Worm (Caenorhabditis elegans) whole organism, L3 larva: ENCODE measurements around the gene pmp-5.

Experiments used
- R02D3.7 ChIP-seq: fragments of 150-350 bp; optimal IDR thresholded peaks from 2 replicates; lab custom pipeline; 2014; ENCODE audit warnings: missing biosample characterization, missing genetic modification characterization
- ZK546.5 ChIP-seq: sonication (generic microtip); optimal IDR thresholded peaks from 2 replicates; lab custom pipeline; 2017; ENCODE audit warnings: missing biosample characterization, missing genetic modification characterization
- aly-2 ChIP-seq: fragments of 150-350 bp; optimal IDR thresholded peaks from 2 replicates; lab custom pipeline; 2014; ENCODE audit warnings: missing biosample characterization, missing genetic modification characterization
- ama-1 ChIP-seq: fragments of 150-350 bp; optimal IDR thresholded peaks from 2 replicates; lab custom pipeline; 2018
- ceh-16 ChIP-seq: sonication (generic microtip); optimal IDR thresholded peaks from 2 replicates; lab custom pipeline; 2017; ENCODE audit warnings: missing biosample characterization, missing genetic modification characterization
- ceh-82 ChIP-seq: fragments of 150-350 bp; optimal IDR thresholded peaks from 2 replicates; lab custom pipeline; 2014; ENCODE audit warnings: missing biosample characterization, missing genetic modification characterization
- ceh-9 ChIP-seq: sonication (generic microtip); optimal IDR thresholded peaks from 2 replicates; lab custom pipeline; 2018; ENCODE audit warnings: missing biosample characterization, missing genetic modification characterization
- daf-12 ChIP-seq: fragments of 150-350 bp; optimal IDR thresholded peaks from 2 replicates; lab custom pipeline; 2014; ENCODE audit warnings: missing biosample characterization, missing genetic modification reagents, missing genetic modification characterization
- egl-27 ChIP-seq: sonication (generic microtip); optimal IDR thresholded peaks from 4 replicates; lab custom pipeline; 2017; ENCODE audit warnings: missing biosample characterization, missing genetic modification reagents, missing genetic modification characterization
- egl-5 ChIP-seq: fragments of 150-350 bp; optimal IDR thresholded peaks from 2 replicates; lab custom pipeline; 2017; ENCODE audit warnings: missing biosample characterization, missing genetic modification reagents, missing genetic modification characterization, inconsistent platforms
- elt-1 ChIP-seq: fragments of 150-350 bp; optimal IDR thresholded peaks from 2 replicates; lab custom pipeline; 2014; ENCODE audit warnings: missing biosample characterization, missing genetic modification characterization
- elt-2 ChIP-seq: sonication (generic microtip); optimal IDR thresholded peaks from 2 replicates; lab custom pipeline; 2016; ENCODE audit warnings: missing genetic modification reagents, mild to moderate bottlenecking, missing genetic modification characterization, missing compliant biosample characterization
- elt-3 ChIP-seq, 3 experiments: fragments of 150-350 bp in 1 of 3; sonication (generic microtip) in 2 of 3; optimal IDR thresholded peaks; 2 replicates in 2 of 3; 4 replicates in 1 of 3; lab custom pipeline; 2014 to 2017; ENCODE audit warnings: missing biosample characterization in 3 of 3, missing genetic modification characterization in 3 of 3
- eor-1 ChIP-seq, 2 experiments: fragments of 150-350 bp; optimal IDR thresholded peaks; 2 replicates each; lab custom pipeline; 2014 to 2018; ENCODE audit warnings: missing biosample characterization in 2 of 2, missing genetic modification characterization in 2 of 2
- fkh-2 ChIP-seq: fragments of 150-350 bp; optimal IDR thresholded peaks from 2 replicates; lab custom pipeline; 2014; ENCODE audit warnings: missing biosample characterization, missing genetic modification reagents, missing genetic modification characterization
- fos-1 ChIP-seq: fragments of 150-350 bp; optimal IDR thresholded peaks from 2 replicates; lab custom pipeline; 2014; ENCODE audit warnings: missing biosample characterization, missing genetic modification characterization
- hmg-11 ChIP-seq: sonication (generic microtip); optimal IDR thresholded peaks from 2 replicates; lab custom pipeline; 2016; ENCODE audit warnings: missing genetic modification characterization, missing compliant biosample characterization
- lin-39 ChIP-seq: fragments of 150-350 bp; optimal IDR thresholded peaks from 2 replicates; lab custom pipeline; 2018; ENCODE audit warnings: missing biosample characterization, missing genetic modification reagents, missing genetic modification characterization
- lsy-12 ChIP-seq: sonication (generic microtip); optimal IDR thresholded peaks from 2 replicates; lab custom pipeline; 2016; ENCODE audit warnings: mild to moderate bottlenecking, missing genetic modification characterization, missing compliant biosample characterization
- mdl-1 ChIP-seq: fragments of 150-350 bp; optimal IDR thresholded peaks from 2 replicates; lab custom pipeline; 2014; ENCODE audit warnings: missing biosample characterization, missing genetic modification characterization
- mml-1 ChIP-seq: fragments of 150-350 bp; sonication (generic microtip); optimal IDR thresholded peaks from 3 replicates; lab custom pipeline; 2014; ENCODE audit warnings: missing biosample characterization, missing genetic modification characterization
- nfya-1 ChIP-seq: sonication (generic microtip); optimal IDR thresholded peaks from 2 replicates; lab custom pipeline; 2017; ENCODE audit warnings: missing genetic modification characterization, mild to moderate bottlenecking, missing compliant biosample characterization, antibody characterized with exemption, moderate library complexity; ENCODE audit not compliant: insufficient read depth
- nhr-11 ChIP-seq: fragments of 150-350 bp; optimal IDR thresholded peaks from 2 replicates; lab custom pipeline; 2014; ENCODE audit warnings: missing biosample characterization, missing genetic modification characterization
- nhr-12 ChIP-seq: fragments of 150-350 bp; optimal IDR thresholded peaks from 2 replicates; lab custom pipeline; 2014; ENCODE audit warnings: missing biosample characterization, missing genetic modification characterization
- nhr-23 ChIP-seq: fragments of 150-350 bp; optimal IDR thresholded peaks from 2 replicates; lab custom pipeline; 2014; ENCODE audit warnings: missing biosample characterization, missing genetic modification reagents, missing genetic modification characterization
- nhr-237 ChIP-seq: fragments of 150-350 bp; optimal IDR thresholded peaks from 2 replicates; lab custom pipeline; 2014; ENCODE audit warnings: missing biosample characterization, missing genetic modification characterization
- nhr-25 ChIP-seq: sonication (generic microtip); optimal IDR thresholded peaks from 2 replicates; lab custom pipeline; 2017; ENCODE audit warnings: missing biosample characterization, missing genetic modification characterization
- nhr-43 ChIP-seq: sonication (generic microtip); optimal IDR thresholded peaks from 2 replicates; lab custom pipeline; 2016; ENCODE audit warnings: mild to moderate bottlenecking, missing genetic modification characterization, missing compliant biosample characterization; ENCODE audit not compliant: poor library complexity, severe bottlenecking
- nhr-67 ChIP-seq: fragments of 150-350 bp; optimal IDR thresholded peaks from 2 replicates; lab custom pipeline; 2014; ENCODE audit warnings: missing biosample characterization, missing genetic modification characterization
- nhr-76 ChIP-seq: fragments of 150-350 bp; sonication (generic microtip); optimal IDR thresholded peaks from 5 replicates; lab custom pipeline; 2014; ENCODE audit warnings: missing biosample characterization, missing genetic modification characterization
- nhr-77 ChIP-seq: fragments of 150-350 bp; optimal IDR thresholded peaks from 2 replicates; lab custom pipeline; 2014; ENCODE audit warnings: missing biosample characterization, missing genetic modification characterization
- pha-4 ChIP-seq: fragments of 150-350 bp; optimal IDR thresholded peaks from 2 replicates; lab custom pipeline; 2014; ENCODE audit warnings: missing biosample characterization, missing genetic modification reagents, missing genetic modification characterization
- pqm-1 ChIP-seq: fragments of 150-350 bp; optimal IDR thresholded peaks from 2 replicates; lab custom pipeline; 2017; ENCODE audit warnings: missing biosample characterization, missing genetic modification characterization, inconsistent platforms
- sea-2 ChIP-seq: fragments of 150-350 bp; sonication (generic microtip); optimal IDR thresholded peaks from 4 replicates; lab custom pipeline; 2014; ENCODE audit warnings: missing biosample characterization, missing genetic modification reagents, missing genetic modification characterization
- tbx-2 ChIP-seq: sonication (generic microtip); optimal IDR thresholded peaks from 2 replicates; lab custom pipeline; 2016; ENCODE audit warnings: mild to moderate bottlenecking, missing genetic modification characterization, missing compliant biosample characterization
- unc-39 ChIP-seq: sonication (generic microtip); optimal IDR thresholded peaks from 4 replicates; lab custom pipeline; 2017; ENCODE audit warnings: missing biosample characterization, missing genetic modification characterization
- zag-1 ChIP-seq: fragments of 150-350 bp; optimal IDR thresholded peaks from 2 replicates; lab custom pipeline; 2014; ENCODE audit warnings: missing biosample characterization, missing genetic modification characterization
- ztf-4 ChIP-seq: fragments of 150-350 bp; optimal IDR thresholded peaks from 2 replicates; lab custom pipeline; 2014; ENCODE audit warnings: missing biosample characterization, missing genetic modification characterization

The pmp-5 gene

DNA sequence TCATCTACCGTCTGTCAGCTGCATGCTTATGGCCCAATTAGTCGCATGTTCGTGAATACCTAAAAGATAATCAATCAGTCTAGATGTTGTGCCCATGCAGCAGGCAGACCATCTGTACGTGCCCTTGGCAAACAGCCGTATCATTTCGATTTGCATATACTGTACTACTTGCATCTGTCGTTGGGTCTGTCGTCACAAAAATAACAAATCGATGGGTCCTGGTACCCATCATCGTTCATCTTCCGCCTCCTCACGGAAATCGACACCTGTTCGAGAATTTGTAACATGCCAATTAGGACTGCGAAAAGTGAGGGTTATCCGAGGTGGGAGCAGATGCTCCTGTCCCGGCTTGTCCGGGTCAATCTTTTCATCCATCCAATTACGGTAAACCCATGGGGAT is 17.7 kb upstream of the pmp-5 start:
- TF ChIP-seq elt-1 (tag; lab: Kevin White, UChicago) (no peak), R02D3.7 (tag; lab: Kevin White, UChicago) (no peak), egl-27 (tag; lab: Kevin White, UChicago) (no peak), nhr-12 (tag; lab: Kevin White, UChicago) (no peak), pha-4 (tag; lab: Kevin White, UChicago) (no peak), nhr-43 (no peak), lsy-12 (no peak), nhr-77 (no peak), nfya-1 (no peak), fkh-2 (tag; lab: Kevin White, UChicago) (no peak), lin-39 (no peak), egl-5 (tag; lab: Kevin White, UChicago) (no peak)

- TF ChIP-seq mdl-1 (tag; lab: Kevin White, UChicago) (no peak), nhr-237 (tag; lab: Kevin White, UChicago) (no peak), nhr-43 (no peak), nhr-67 (tag; lab: Kevin White, UChicago) (no peak), egl-5 (tag; lab: Kevin White, UChicago) (no peak), nhr-77 (no peak), daf-12 (no peak), zag-1 (tag; lab: Kevin White, UChicago) (no peak), hmg-11 (no peak), ama-1 (no peak)
Measured at ce11 chrV:6681501-6681900, 15.9 kb upstream of the pmp-5 start, which contains the start of gene egl-46. egl-46 (minus strand) TSS chrV:6681573.

DNA sequence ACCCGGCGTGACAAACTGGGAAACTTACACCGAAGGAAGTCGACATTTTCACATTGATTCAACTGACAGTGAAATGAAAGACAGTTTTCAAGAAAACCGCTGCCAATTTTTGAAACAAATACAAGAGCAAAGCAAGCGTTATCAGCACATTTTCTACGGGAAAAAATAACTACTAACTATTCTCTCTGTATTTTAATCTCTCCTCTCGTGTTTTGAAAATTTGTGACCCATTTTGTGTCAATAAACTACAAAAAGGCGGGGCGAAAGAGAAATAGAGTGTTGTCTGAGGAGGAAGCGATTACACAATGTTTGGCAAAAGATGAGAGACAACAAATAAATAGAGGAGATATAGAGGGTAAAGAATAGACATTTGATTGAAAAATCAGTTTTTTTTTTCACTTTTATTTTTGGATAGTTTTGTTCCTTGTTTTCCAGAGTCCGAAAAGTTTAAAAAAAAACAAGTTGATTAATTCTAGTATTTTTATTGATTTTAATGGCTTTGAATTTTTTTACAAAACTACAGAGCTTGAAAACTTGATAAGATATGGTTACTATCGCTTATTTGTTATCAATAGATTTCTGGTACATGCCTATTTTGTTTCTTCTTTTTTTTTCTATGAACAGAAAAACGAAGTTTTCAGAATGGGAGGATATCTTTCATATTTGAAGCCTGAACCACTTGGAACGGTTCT is 10.7 kb upstream of the pmp-5 start, which contains the start of gene cest-34:
TSS of gene cest-34 (plus strand) at position 642 of the 692 bp plus-strand sequence.
- TF ChIP-seq elt-2 (peak; percentile 18), pha-4 (tag; lab: Kevin White, UChicago) (peak; percentile 87), mml-1 (no peak)

DNA sequence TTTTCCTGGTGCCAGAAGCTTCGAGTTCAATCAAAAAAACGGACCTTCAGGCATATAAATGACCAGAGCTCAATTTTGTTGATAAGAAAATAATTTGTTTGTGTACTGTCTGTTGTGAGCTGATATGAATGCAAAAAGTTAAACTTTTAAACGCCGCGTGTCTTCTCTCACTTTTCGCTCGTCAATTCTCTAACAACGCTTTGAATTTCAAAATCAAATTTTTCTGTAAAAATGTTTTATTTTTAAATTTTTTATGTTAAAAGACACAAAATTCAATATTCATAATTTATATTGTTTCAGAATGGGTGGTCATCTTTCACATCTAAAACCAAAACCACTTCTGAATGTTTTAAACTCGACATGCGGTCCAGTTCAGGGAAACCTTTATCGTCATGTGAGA is 8.4 kb upstream of the pmp-5 start, which contains the start of gene cest-31:
TSS of gene cest-31 (plus strand) at position 301 of the 400 bp plus-strand sequence.
- TF ChIP-seq ceh-9 (tag; lab: Kevin White, UChicago), result no peak
- TF ChIP-seq nhr-67 (tag; lab: Kevin White, UChicago), result no peak
- TF ChIP-seq elt-1 (tag; lab: Kevin White, UChicago), result no peak
- no peak for TF ChIP-seq nhr-77
- no peak for TF ChIP-seq elt-3 (tag; optimal IDR thresholded peaks at IDR 0.05; lab: Kevin White, UChicago)
- no peak for TF ChIP-seq nhr-76 (tag; lab: Kevin White, UChicago)
- TF ChIP-seq unc-39 (tag; lab: Kevin White, UChicago), result no peak
- TF ChIP-seq nhr-23 (tag; lab: Kevin White, UChicago), result no peak
- TF ChIP-seq sea-2, result no peak
- no peak for TF ChIP-seq pha-4 (tag; lab: Kevin White, UChicago)
- no peak for TF ChIP-seq nhr-25
- TF ChIP-seq ZK546.5 (tag; lab: Kevin White, UChicago), result no peak
- TF ChIP-seq ama-1, result no peak
- TF ChIP-seq nhr-11 (tag; lab: Kevin White, UChicago), result no peak
- no peak for TF ChIP-seq tbx-2 (tag; lab: Kevin White, UChicago)
- TF ChIP-seq nhr-12 (tag; lab: Kevin White, UChicago), result no peak
- no peak for TF ChIP-seq nfya-1
- no peak for TF ChIP-seq ceh-82 (tag; lab: Kevin White, UChicago)
- no peak for TF ChIP-seq aly-2 (tag; lab: Kevin White, UChicago)

DNA sequence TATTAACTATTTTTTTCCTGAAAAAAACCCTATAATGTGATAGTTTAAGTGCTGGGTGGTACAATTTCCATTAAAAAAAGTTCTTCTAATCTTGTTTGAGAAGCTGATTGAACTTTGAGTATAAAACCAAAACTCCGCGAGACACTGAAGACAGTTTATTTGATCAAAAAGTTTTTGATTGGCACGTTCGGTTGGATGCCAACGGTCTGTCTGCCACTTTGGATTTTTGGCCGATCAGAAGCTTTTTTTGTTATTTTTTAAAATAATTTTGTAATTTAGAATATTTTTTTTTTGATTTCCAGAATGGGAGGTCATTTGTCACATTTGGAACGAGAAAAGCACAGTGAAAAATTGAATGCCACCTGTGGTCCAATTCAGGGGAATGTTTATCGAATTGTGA is 3.9 kb upstream of the pmp-5 start, which contains the start of gene cest-28:
TSS of gene cest-28 (plus strand) at position 301 of the 400 bp plus-strand sequence.
- no peak for TF ChIP-seq elt-2
- no peak for TF ChIP-seq eor-1 (tag; optimal IDR thresholded peaks at IDR 0.05; lab: Kevin White, UChicago)
- no peak for TF ChIP-seq nhr-23 (tag; lab: Kevin White, UChicago)
- no peak for TF ChIP-seq pqm-1
- TF ChIP-seq sea-2, result no peak
- no peak for TF ChIP-seq nhr-12 (tag; lab: Kevin White, UChicago)
- no peak for TF ChIP-seq ztf-4 (tag; lab: Kevin White, UChicago)
- no peak for TF ChIP-seq egl-27 (tag; lab: Kevin White, UChicago)
- no peak for TF ChIP-seq fos-1 (tag; lab: Kevin White, UChicago)
- no peak for TF ChIP-seq ceh-16 (tag; lab: Kevin White, UChicago)
- TF ChIP-seq unc-39 (tag; lab: Kevin White, UChicago), result no peak
- TF ChIP-seq daf-12, result no peak
- TF ChIP-seq zag-1 (tag; lab: Kevin White, UChicago), result no peak
- no peak for TF ChIP-seq ama-1
- TF ChIP-seq ceh-9 (tag; lab: Kevin White, UChicago), result no peak
- no peak for TF ChIP-seq ZK546.5 (tag; lab: Kevin White, UChicago)
- TF ChIP-seq nhr-25, result no peak
- no peak for TF ChIP-seq ceh-82 (tag; lab: Kevin White, UChicago)
